Fruit fly (Drosophila melanogaster): Measurements from ENCODE around the gene NimA.

The NimA gene

DNA sequence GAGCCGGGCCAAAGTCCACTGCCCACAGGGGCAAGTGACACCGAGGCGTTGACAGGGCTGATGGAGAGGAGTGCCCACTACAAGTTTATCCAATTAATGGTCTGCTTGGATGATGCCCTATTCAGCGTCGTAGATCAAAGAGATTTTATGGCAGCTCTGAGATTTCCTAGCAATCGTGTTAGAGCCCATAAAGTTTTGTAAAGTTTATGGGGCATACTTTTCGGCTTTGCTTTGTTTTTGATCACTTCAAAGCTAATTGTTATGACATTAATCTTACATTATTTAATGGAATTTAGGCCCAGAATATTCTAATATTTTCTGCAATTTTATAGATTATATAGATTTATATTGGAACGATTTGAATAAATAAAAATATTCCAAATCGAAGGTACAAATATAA, 3.1 kb downstream of the NimA start:
- TF ChIP-seq Myc (optimal IDR thresholded peaks at IDR 0.05) (peak; percentile 7), tai (GFP tag; optimal IDR thresholded peaks at IDR 0.05) (no peak), foxo (GFP tag; optimal IDR thresholded peaks at IDR 0.05) (no peak), h (GFP tag; optimal IDR thresholded peaks at IDR 0.05) (no peak), Dif (GFP tag; optimal IDR thresholded peaks at IDR 0.05; ENCODE audit: partially characterized antibody) (peak; percentile 34)

DNA sequence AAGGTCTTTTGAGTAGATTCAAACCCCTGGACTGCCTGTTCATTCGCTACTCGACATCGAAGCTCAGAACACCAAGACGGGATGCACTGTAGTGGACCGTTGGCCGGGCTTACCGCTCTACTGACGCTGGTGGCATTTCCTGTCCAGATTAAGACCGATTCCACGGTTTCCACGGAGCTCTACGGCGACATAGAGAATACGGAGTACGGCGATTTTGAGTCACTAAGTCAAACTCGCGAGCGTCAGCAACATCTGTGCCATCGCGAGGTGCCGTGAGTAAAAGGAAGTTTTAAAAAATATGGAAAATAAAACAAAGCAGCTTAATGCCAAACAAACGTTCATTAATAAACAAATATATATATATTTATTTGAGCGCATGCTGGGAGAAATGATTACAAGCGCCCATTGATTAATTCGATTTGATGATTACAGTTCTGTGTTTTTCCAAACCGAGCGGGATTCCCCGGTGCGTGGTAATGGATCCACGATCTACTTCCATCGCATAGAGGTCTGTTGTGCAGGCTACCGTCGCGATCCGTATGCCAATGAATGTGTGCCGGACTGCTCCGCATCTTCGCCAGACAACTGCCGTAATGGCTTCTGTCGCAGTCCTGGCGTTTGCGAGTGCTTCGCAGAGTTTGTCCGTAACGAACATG, 6.3 kb downstream of the NimA start, which contains the start of gene NimB1:
NimB1 (plus strand) TSS at position 41 of the 656 bp plus-strand sequence.
- TF ChIP-seq Rel (GFP tag; optimal IDR thresholded peaks at IDR 0.05) (no peak), Rel (tag; optimal IDR thresholded peaks at IDR 0.05) (peak; percentile 94), Mio (GFP tag; optimal IDR thresholded peaks at IDR 0.05) (no peak)

DNA sequence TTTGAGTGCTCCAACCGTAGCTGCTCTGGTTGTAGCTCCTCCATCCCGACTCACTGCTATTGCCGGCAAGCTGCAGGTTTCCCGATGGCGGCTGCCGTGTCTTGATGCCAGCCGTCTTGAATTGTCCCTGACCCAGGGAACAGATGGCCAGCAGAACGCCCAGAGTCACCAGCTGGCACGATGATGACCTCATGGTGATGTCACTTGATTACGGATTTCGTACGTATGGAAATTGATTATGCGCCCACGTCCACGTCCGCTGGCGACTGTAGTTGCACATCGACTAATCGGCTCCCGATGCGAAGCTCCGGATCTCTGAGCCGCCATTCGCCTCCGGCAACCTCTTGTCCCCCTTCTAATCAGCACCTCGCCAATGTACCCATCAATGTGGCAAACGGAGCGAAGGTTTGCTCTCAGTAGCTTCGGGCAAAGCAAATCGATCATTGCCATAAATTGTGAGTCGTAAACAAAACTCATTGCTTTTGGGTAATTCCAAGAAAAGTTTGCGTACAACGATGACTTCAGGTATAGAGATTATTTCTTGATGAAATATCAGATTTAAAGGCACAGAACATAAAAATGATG, 9.5 kb downstream of the NimA start, which contains the start of gene NimB2:
NimB2 (minus strand) TSS at position 287 of the 585 bp plus-strand sequence.
- TF ChIP-seq HLH106 (tag; optimal IDR thresholded peaks at IDR 0.05) (no peak), dmrt93B (GFP tag; optimal IDR thresholded peaks at IDR 0.05) (no peak), rgr (GFP tag; optimal IDR thresholded peaks at IDR 0.05) (no peak), Rel (GFP tag; optimal IDR thresholded peaks at IDR 0.05) (no peak), Rel (tag; optimal IDR thresholded peaks at IDR 0.05) (peak; percentile 42), Dfd (GFP tag; optimal IDR thresholded peaks at IDR 0.05) (no peak), Hr83 (GFP tag; optimal IDR thresholded peaks at IDR 0.05; ENCODE audit: poor library complexity, severe bottlenecking) (no peak), Sp1 (GFP tag; optimal IDR thresholded peaks at IDR 0.05) (no peak)

DNA sequence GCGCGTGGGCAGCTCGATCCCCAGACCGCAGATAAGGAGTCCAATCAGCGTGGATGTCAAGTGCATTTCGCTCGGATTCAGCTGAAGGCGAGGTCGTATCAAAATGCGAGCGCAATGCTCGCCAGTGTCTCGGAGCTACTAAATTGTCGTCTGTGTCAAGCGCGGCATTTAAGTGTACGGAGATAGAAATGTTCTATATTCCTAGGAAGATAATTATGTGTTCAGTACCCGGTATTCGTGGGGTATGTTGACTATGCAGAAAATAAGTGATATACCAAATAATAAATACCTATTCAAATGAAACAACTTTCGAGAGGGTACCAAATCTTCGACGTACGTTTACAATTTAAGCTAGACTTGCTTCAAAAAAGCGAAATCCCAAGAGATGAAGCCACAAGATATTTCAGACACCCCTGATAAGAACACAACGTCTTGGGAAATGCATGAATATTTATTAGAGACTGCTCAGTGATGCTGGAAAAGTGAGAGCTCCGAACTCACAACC, 10.6 kb downstream of the NimA start, which contains the start of gene NimB3:
NimB3 (minus strand) TSS at position 140 of the 505 bp plus-strand sequence.
- TF ChIP-seq woc (GFP tag; optimal IDR thresholded peaks at IDR 0.05) (peak; percentile 9), br (GFP tag; optimal IDR thresholded peaks at IDR 0.05) (peak; percentile 60), Rel (GFP tag; optimal IDR thresholded peaks at IDR 0.05) (no peak), Rel (tag; optimal IDR thresholded peaks at IDR 0.05) (peak; percentile 93), usp (GFP tag; optimal IDR thresholded peaks at IDR 0.05) (no peak), h (GFP tag; optimal IDR thresholded peaks at IDR 0.05) (peak; percentile 41)

DNA sequence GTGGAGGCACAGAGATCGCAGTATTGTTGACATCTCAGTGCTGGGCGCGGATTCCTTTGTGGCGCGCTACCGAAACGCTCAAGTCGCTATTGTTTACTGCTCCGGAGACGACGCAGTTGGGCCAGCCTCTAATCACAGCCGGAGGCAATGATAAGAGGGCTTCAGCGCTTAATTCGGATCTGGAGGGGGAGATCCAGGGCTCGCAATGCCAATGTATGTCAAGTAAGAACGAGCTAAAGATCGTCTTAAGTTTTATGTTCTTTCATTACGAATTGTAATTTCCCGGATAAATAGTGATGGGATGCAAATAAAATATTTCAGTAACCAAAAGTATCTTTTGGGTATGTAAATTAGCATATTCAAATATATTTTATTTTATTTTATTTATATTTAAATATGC, 12.5 kb downstream of the NimA start, which contains the start of the genes NimB4 and NimB5:
NimB4 (minus strand) TSS at position 101 of the 400 bp plus-strand sequence.
NimB5 (plus strand) TSS at position 302 of the 400 bp plus-strand sequence.
- TF ChIP-seq CG32264 (GFP tag; optimal IDR thresholded peaks at IDR 0.05): no peak
- no peak for TF ChIP-seq Myc (optimal IDR thresholded peaks at IDR 0.05)
- TF ChIP-seq Mio (GFP tag; optimal IDR thresholded peaks at IDR 0.05): no peak
- no peak for TF ChIP-seq CrebA (GFP tag; optimal IDR thresholded peaks at IDR 0.05; ENCODE audit: borderline replicate concordance)
- no peak for TF ChIP-seq OdsH (GFP tag; optimal IDR thresholded peaks at IDR 0.05)
- no peak for TF ChIP-seq Sp1 (GFP tag; optimal IDR thresholded peaks at IDR 0.05)
- TF ChIP-seq Dfd (GFP tag; optimal IDR thresholded peaks at IDR 0.05): no peak
- no peak for TF ChIP-seq sage (GFP tag; optimal IDR thresholded peaks at IDR 0.05)

DNA sequence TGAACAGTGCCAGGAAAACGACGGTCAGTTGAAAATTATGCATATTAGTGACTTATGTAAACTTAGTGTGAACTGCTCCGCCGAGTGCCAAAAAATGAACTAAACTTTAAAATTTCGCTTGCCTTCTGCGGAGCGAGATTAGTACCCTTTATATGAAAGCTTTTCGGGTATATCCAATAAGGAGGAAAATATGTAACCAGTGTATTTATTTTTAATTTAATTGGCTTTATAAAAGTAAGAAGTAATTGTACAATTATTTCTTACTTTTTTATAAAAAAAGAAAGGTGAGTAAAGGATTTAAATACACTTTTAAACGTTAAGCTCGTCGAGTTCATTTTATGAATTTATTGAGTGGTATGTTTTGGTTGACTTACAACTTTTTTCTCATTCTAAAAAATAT, 15.5 kb downstream of the NimA start, which contains the start of gene He:
He (minus strand) TSS at position 101 of the 400 bp plus-strand sequence.
- TF ChIP-seq Dif (GFP tag; optimal IDR thresholded peaks at IDR 0.05; ENCODE audit: partially characterized antibody) (no peak), foxo (GFP tag; optimal IDR thresholded peaks at IDR 0.05) (no peak), CG32264 (GFP tag; optimal IDR thresholded peaks at IDR 0.05) (no peak), usp (GFP tag; optimal IDR thresholded peaks at IDR 0.05) (no peak), HLH106 (tag; optimal IDR thresholded peaks at IDR 0.05) (no peak)

DNA sequence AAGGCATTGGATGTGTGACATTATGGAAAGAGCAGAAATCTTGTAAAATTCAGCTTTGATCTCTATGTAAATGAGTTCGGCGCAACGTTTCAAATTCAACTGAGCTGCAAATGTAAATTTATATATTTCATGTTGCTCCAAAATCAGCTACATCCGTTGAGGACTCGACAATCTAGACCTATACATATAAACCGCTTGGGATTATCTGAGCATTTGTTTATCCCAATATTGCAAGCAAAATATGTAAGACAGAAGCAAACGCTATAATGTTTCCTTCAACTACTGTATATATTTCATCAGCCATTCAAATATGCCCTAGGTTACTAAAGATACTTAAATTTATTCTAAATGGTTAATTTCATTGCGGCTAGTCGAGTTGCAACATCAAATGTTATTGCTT, 19.3 kb downstream of the NimA start, which contains the start of gene NimC1:
NimC1 (minus strand) TSS at position 101 of the 400 bp plus-strand sequence.
- no peak for TF ChIP-seq ey (GFP tag; optimal IDR thresholded peaks at IDR 0.05)
- no peak for TF ChIP-seq Myc (optimal IDR thresholded peaks at IDR 0.05)
- no peak for TF ChIP-seq jim (GFP tag; optimal IDR thresholded peaks at IDR 0.05)
- TF ChIP-seq Mio (GFP tag; optimal IDR thresholded peaks at IDR 0.05): no peak
- no peak for TF ChIP-seq h (GFP tag; optimal IDR thresholded peaks at IDR 0.05)
- no peak for TF ChIP-seq sage (GFP tag; optimal IDR thresholded peaks at IDR 0.05)
- no peak for TF ChIP-seq dmrt93B (GFP tag; optimal IDR thresholded peaks at IDR 0.05)
- TF ChIP-seq GATAd (GFP tag; optimal IDR thresholded peaks at IDR 0.05): no peak
- no peak for TF ChIP-seq Hr83 (GFP tag; optimal IDR thresholded peaks at IDR 0.05; ENCODE audit: poor library complexity, severe bottlenecking)
- TF ChIP-seq Hr78 (GFP tag; optimal IDR thresholded peaks at IDR 0.05): no peak
- no peak for TF ChIP-seq Dif (GFP tag; optimal IDR thresholded peaks at IDR 0.05; ENCODE audit: partially characterized antibody)
- TF ChIP-seq N (GFP tag; optimal IDR thresholded peaks at IDR 0.05): no peak
- no peak for TF ChIP-seq lola (GFP tag; optimal IDR thresholded peaks at IDR 0.05)
- no peak for TF ChIP-seq CG9705 (GFP tag; optimal IDR thresholded peaks at IDR 0.05)

All from whole organism, wandering third instar larva.